Worm (Caenorhabditis elegans) whole organism, mixed stage, embryonic: ENCODE measurements around the gene C11D2.3.

Experiments used
- M03D4.4 ChIP-seq: sonication (generic microtip); optimal IDR thresholded peaks from 2 replicates; lab custom pipeline; 2017; ENCODE audit warnings: mild to moderate bottlenecking, missing genetic modification characterization, missing compliant biosample characterization
- bed-3 ChIP-seq: fragments of 200-800 bp; sonication (Bioruptor generic); optimal IDR thresholded peaks from 3 replicates; lab custom pipeline; 2018; ENCODE audit warnings: mild to moderate bottlenecking, missing genetic modification characterization, moderate library complexity, missing compliant biosample characterization
- blmp-1 ChIP-seq: fragments of 150-350 bp; optimal IDR thresholded peaks from 2 replicates; lab custom pipeline; 2014; ENCODE audit warnings: missing biosample characterization, missing genetic modification characterization
- ceh-39 ChIP-seq: fragments of 150-350 bp; optimal IDR thresholded peaks from 2 replicates; lab custom pipeline; 2014; ENCODE audit warnings: missing biosample characterization, missing genetic modification characterization
- ceh-43 ChIP-seq: fragments of 200-800 bp; sonication (Bioruptor generic); optimal IDR thresholded peaks from 2 replicates; lab custom pipeline; 2018; ENCODE audit warnings: mild to moderate bottlenecking, missing genetic modification characterization, moderate library complexity, missing compliant biosample characterization
- ceh-83 ChIP-seq: fragments of 200-800 bp; sonication (Bioruptor generic); optimal IDR thresholded peaks from 2 replicates; lab custom pipeline; 2018; ENCODE audit warnings: mild to moderate bottlenecking, missing genetic modification characterization, missing compliant biosample characterization
- ces-1 ChIP-seq: fragments of 150-350 bp; optimal IDR thresholded peaks from 2 replicates; lab custom pipeline; 2014; ENCODE audit warnings: missing biosample characterization, missing genetic modification reagents, missing genetic modification characterization
- cnd-1 ChIP-seq: fragments of 200-800 bp; sonication (Bioruptor generic); optimal IDR thresholded peaks from 2 replicates; lab custom pipeline; 2018; ENCODE audit warnings: mild to moderate bottlenecking, missing genetic modification characterization, missing compliant biosample characterization
- drap-1 ChIP-seq: fragments of 200-800 bp; sonication (Bioruptor generic); optimal IDR thresholded peaks from 3 replicates; lab custom pipeline; 2018; ENCODE audit warnings: mild to moderate bottlenecking, missing genetic modification characterization, missing compliant biosample characterization
- elt-1 ChIP-seq: sonication (generic microtip); optimal IDR thresholded peaks from 2 replicates; lab custom pipeline; 2017; ENCODE audit warnings: missing genetic modification characterization, mild to moderate bottlenecking, missing compliant biosample characterization, antibody characterized with exemption, moderate library complexity, borderline replicate concordance; ENCODE audit not compliant: insufficient read depth
- elt-3 ChIP-seq: fragments of 150-350 bp; optimal IDR thresholded peaks from 2 replicates; lab custom pipeline; 2014; ENCODE audit warnings: missing biosample characterization, missing genetic modification characterization
- flh-1 ChIP-seq: fragments of 200-800 bp; sonication (Bioruptor generic); optimal IDR thresholded peaks from 2 replicates; lab custom pipeline; 2018; ENCODE audit warnings: mild to moderate bottlenecking, missing genetic modification characterization, moderate library complexity, missing compliant biosample characterization
- ham-2 ChIP-seq: fragments of 200-800 bp; sonication (Bioruptor generic); optimal IDR thresholded peaks from 2 replicates; lab custom pipeline; 2018; ENCODE audit warnings: mild to moderate bottlenecking, missing genetic modification characterization, missing compliant biosample characterization
- hlh-1 ChIP-seq: fragments of 150-350 bp; optimal IDR thresholded peaks from 2 replicates; lab custom pipeline; 2014; ENCODE audit warnings: missing biosample characterization, missing genetic modification reagents, missing genetic modification characterization
- lin-13 ChIP-seq: fragments of 150-350 bp; optimal IDR thresholded peaks from 2 replicates; lab custom pipeline; 2014; ENCODE audit warnings: missing biosample characterization, missing genetic modification characterization
- lin-32 ChIP-seq: fragments of 200-800 bp; sonication (Bioruptor generic); optimal IDR thresholded peaks from 2 replicates; lab custom pipeline; 2018; ENCODE audit warnings: mild to moderate bottlenecking, missing genetic modification characterization, missing compliant biosample characterization
- lsy-2 ChIP-seq: fragments of 150-350 bp; optimal IDR thresholded peaks from 2 replicates; lab custom pipeline; 2014; ENCODE audit warnings: missing biosample characterization, missing genetic modification characterization
- mab-5 ChIP-seq: fragments of 150-350 bp; optimal IDR thresholded peaks from 2 replicates; lab custom pipeline; 2014; ENCODE audit warnings: missing biosample characterization, missing genetic modification characterization
- mep-1 ChIP-seq: fragments of 150-350 bp; optimal IDR thresholded peaks from 2 replicates; lab custom pipeline; 2017; ENCODE audit warnings: missing biosample characterization, missing genetic modification reagents, missing genetic modification characterization, inconsistent platforms
- mls-2 ChIP-seq: sonication (generic microtip); optimal IDR thresholded peaks from 2 replicates; lab custom pipeline; 2016; ENCODE audit warnings: mild to moderate bottlenecking, missing genetic modification characterization, moderate library complexity, missing compliant biosample characterization
- nhr-12 ChIP-seq: fragments of 150-350 bp; optimal IDR thresholded peaks from 2 replicates; lab custom pipeline; 2014; ENCODE audit warnings: missing biosample characterization, missing genetic modification characterization
- nhr-2 ChIP-seq: fragments of 150-350 bp; optimal IDR thresholded peaks from 2 replicates; lab custom pipeline; 2014; ENCODE audit warnings: missing biosample characterization, missing genetic modification characterization
- nhr-237 ChIP-seq: fragments of 150-350 bp; optimal IDR thresholded peaks from 2 replicates; lab custom pipeline; 2014; ENCODE audit warnings: missing biosample characterization, missing genetic modification characterization
- nhr-28 ChIP-seq: fragments of 150-350 bp; optimal IDR thresholded peaks from 2 replicates; lab custom pipeline; 2014; ENCODE audit warnings: missing biosample characterization, missing genetic modification characterization
- pha-4 ChIP-seq: fragments of 150-350 bp; optimal IDR thresholded peaks from 2 replicates; lab custom pipeline; 2018; ENCODE audit warnings: missing biosample characterization, missing genetic modification reagents, missing genetic modification characterization
- sem-2 ChIP-seq: fragments of 200-800 bp; sonication (Bioruptor generic); optimal IDR thresholded peaks from 2 replicates; lab custom pipeline; 2018; ENCODE audit warnings: mild to moderate bottlenecking, missing genetic modification characterization, missing compliant biosample characterization
- snpc-4 ChIP-seq: fragments of 150-350 bp; optimal IDR thresholded peaks from 2 replicates; lab custom pipeline; 2014; ENCODE audit warnings: missing biosample characterization, missing genetic modification characterization
- tbx-8 ChIP-seq: fragments of 200-800 bp; sonication (Bioruptor generic); optimal IDR thresholded peaks from 2 replicates; lab custom pipeline; 2018; ENCODE audit warnings: mild to moderate bottlenecking, missing genetic modification characterization, moderate library complexity, missing compliant biosample characterization
- unc-120 ChIP-seq: sonication (generic microtip); optimal IDR thresholded peaks from 2 replicates; lab custom pipeline; 2017; ENCODE audit warnings: missing genetic modification characterization, missing compliant biosample characterization; ENCODE audit not compliant: poor library complexity, severe bottlenecking
- unc-39 ChIP-seq: fragments of 150-350 bp; optimal IDR thresholded peaks from 2 replicates; lab custom pipeline; 2014; ENCODE audit warnings: missing biosample characterization, missing genetic modification characterization
- unc-62 ChIP-seq: fragments of 150-350 bp; optimal IDR thresholded peaks from 2 replicates; lab custom pipeline; 2014; ENCODE audit warnings: missing biosample characterization, missing genetic modification reagents, missing genetic modification characterization
- ztf-11 ChIP-seq: fragments of 150-350 bp; optimal IDR thresholded peaks from 2 replicates; lab custom pipeline; 2014; ENCODE audit warnings: missing biosample characterization, missing genetic modification characterization

The C11D2.3 gene

ce11 chrIV:6151513-6151912 lies at the start of gene C11D2.3:
Gene C11D2.3, plus strand, starts transcription at chrIV:6151813.
- no peak for TF ChIP-seq elt-3 (tag; lab: Kevin White, UChicago)
- TF ChIP-seq unc-62 (GFP tag; lab: Kevin White, UChicago), result no peak
- no peak for TF ChIP-seq nhr-2 (tag; lab: Kevin White, UChicago)
- no peak for TF ChIP-seq nhr-12
- TF ChIP-seq drap-1, result no peak
- TF ChIP-seq ham-2 (GFP tag; lab: Kevin White, UChicago), result no peak

DNA sequence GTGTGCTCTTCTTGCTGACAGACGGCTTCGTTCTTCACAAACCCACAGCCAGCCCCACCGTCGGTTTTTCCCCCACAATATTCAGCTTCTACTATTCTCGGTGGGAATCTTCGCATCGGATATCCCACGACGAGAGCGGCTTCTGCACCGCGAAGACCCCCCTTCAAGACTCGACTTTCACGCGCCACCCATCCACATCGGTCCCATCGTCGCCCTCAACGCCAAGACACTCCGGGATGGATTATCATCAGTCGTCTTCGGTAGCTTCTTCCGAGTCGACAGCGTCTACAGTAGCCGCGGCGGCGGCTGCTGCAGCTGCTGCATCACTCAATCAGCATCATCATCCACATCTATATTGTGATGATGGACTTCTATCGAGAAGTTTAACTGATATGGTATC lies 47.2 kb upstream of the C11D2.3 start:
- TF ChIP-seq lin-13 (tag; lab: Kevin White, UChicago) (no peak), lsy-2 (no peak), nhr-12 (no peak), tbx-8 (no peak), ceh-83 (GFP tag; lab: Kevin White, UChicago) (no peak), elt-3 (tag; lab: Kevin White, UChicago) (no peak), lin-32 (GFP tag; lab: Kevin White, UChicago) (no peak), elt-1 (tag; lab: Kevin White, UChicago) (no peak), cnd-1 (tag; lab: Kevin White, UChicago) (no peak), pha-4 (tag; lab: Kevin White, UChicago) (no peak), ceh-39 (tag; lab: Kevin White, UChicago) (no peak)

DNA sequence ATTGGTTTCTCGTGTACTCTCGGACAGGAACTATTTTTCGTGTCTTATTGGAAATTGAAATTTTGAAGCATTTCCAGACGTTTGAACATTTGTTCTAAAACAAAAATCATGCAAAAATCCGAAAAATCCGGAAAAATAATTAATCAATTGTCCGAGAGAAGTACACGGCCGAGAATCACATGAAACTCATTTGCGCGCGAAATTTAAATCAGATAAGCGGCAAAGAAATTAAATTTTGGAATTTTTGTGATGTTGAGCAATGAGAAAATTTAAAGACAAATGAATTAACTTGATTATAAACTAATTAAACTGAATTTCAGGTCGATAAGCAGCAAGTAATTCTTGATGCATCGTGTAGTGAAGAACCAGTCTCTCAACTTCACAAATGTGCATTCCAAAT lies 42.9 kb upstream of the C11D2.3 start:
- no peak for TF ChIP-seq unc-120 (tag; lab: Kevin White, UChicago)
- TF ChIP-seq nhr-237 (tag; lab: Kevin White, UChicago), result no peak
- TF ChIP-seq nhr-2 (tag; lab: Kevin White, UChicago), result no peak
- no peak for TF ChIP-seq ces-1
- no peak for TF ChIP-seq lsy-2
- TF ChIP-seq pha-4 (tag; lab: Kevin White, UChicago), result no peak
- no peak for TF ChIP-seq elt-3 (tag; lab: Kevin White, UChicago)
- no peak for TF ChIP-seq mls-2 (tag; lab: Kevin White, UChicago)
- no peak for TF ChIP-seq snpc-4 (tag; lab: Kevin White, UChicago)
- no peak for TF ChIP-seq tbx-8
- TF ChIP-seq ztf-11, result no peak
- TF ChIP-seq unc-39 (tag; lab: Kevin White, UChicago), result no peak
- no peak for TF ChIP-seq unc-62 (GFP tag; lab: Kevin White, UChicago)
- TF ChIP-seq cnd-1 (tag; lab: Kevin White, UChicago), result no peak
- no peak for TF ChIP-seq sem-2 (GFP tag; lab: Kevin White, UChicago)
- no peak for TF ChIP-seq ceh-43 (GFP tag; lab: Kevin White, UChicago)
- no peak for TF ChIP-seq bed-3
- no peak for TF ChIP-seq mep-1 (tag; lab: Kevin White, UChicago)
- no peak for TF ChIP-seq ceh-39 (tag; lab: Kevin White, UChicago)
- no peak for TF ChIP-seq nhr-12

ce11 chrIV:6112291-6112690 lies 39.3 kb upstream of the C11D2.3 start, which contains the start of gene M03D4.3:
Gene M03D4.3, minus strand, starts transcription at chrIV:6112391.
- TF ChIP-seq lin-32 (GFP tag; lab: Kevin White, UChicago) (no peak), sem-2 (GFP tag; lab: Kevin White, UChicago) (no peak), M03D4.4 (no peak), ceh-43 (GFP tag; lab: Kevin White, UChicago) (no peak), snpc-4 (tag; lab: Kevin White, UChicago) (no peak)
- TF ChIP-seq, all 35 proteins: peak for 0

- TF ChIP-seq tbx-8, result no peak
- no peak for TF ChIP-seq flh-1 (GFP tag; lab: Kevin White, UChicago)
- peak; percentile 44 for TF ChIP-seq cnd-1 (tag; lab: Kevin White, UChicago)
- TF ChIP-seq ceh-39 (tag; lab: Kevin White, UChicago), result peak; percentile 57
- TF ChIP-seq ceh-43 (GFP tag; lab: Kevin White, UChicago), result no peak
- TF ChIP-seq elt-1 (tag; lab: Kevin White, UChicago), result no peak
- TF ChIP-seq drap-1, result peak; percentile 37
- peak; percentile 10 for TF ChIP-seq ztf-11
- no peak for TF ChIP-seq lin-32 (GFP tag; lab: Kevin White, UChicago)
- no peak for TF ChIP-seq hlh-1
- TF ChIP-seq lsy-2, result peak; percentile 35
- TF ChIP-seq mep-1 (tag; lab: Kevin White, UChicago), result peak; percentile 72
- TF ChIP-seq unc-39 (tag; lab: Kevin White, UChicago), result no peak
- no peak for TF ChIP-seq ces-1
- TF ChIP-seq nhr-28 (tag; lab: Kevin White, UChicago), result no peak
- TF ChIP-seq mab-5 (tag; lab: Kevin White, UChicago), result no peak
- TF ChIP-seq lin-13 (tag; lab: Kevin White, UChicago), result peak; percentile 93
- peak; percentile 56 for TF ChIP-seq pha-4 (tag; lab: Kevin White, UChicago)
- TF ChIP-seq ham-2 (GFP tag; lab: Kevin White, UChicago), result peak; percentile 19
- no peak for TF ChIP-seq blmp-1 (tag; lab: Kevin White, UChicago)
- TF ChIP-seq unc-62 (GFP tag; lab: Kevin White, UChicago), result no peak
These were observed 33.8 kb upstream of the C11D2.3 start, which contains the start of gene zen-4 for ce11 chrIV:6117741-6118265. Gene zen-4, plus strand, starts transcription at chrIV:6118215.
